Worm (Caenorhabditis elegans) whole organism, mixed stage, embryonic: ENCODE results near the gene tiar-1.
A peak's percentile ranks its signal among the peaks of the same experiment; 100 is the strongest.

Experiments
- M03D4.4 ChIP-seq: sonication (generic microtip); optimal IDR thresholded peaks from 2 replicates; lab custom pipeline; 2017; ENCODE audit warnings: mild to moderate bottlenecking, missing genetic modification characterization, missing compliant biosample characterization
- bed-3 ChIP-seq: fragments of 200-800 bp; sonication (Bioruptor generic); optimal IDR thresholded peaks from 3 replicates; lab custom pipeline; 2018; ENCODE audit warnings: mild to moderate bottlenecking, missing genetic modification characterization, moderate library complexity, missing compliant biosample characterization
- ceh-39 ChIP-seq: fragments of 150-350 bp; optimal IDR thresholded peaks from 2 replicates; lab custom pipeline; 2014; ENCODE audit warnings: missing biosample characterization, missing genetic modification characterization
- ceh-43 ChIP-seq: fragments of 200-800 bp; sonication (Bioruptor generic); optimal IDR thresholded peaks from 2 replicates; lab custom pipeline; 2018; ENCODE audit warnings: mild to moderate bottlenecking, missing genetic modification characterization, moderate library complexity, missing compliant biosample characterization
- ceh-83 ChIP-seq: fragments of 200-800 bp; sonication (Bioruptor generic); optimal IDR thresholded peaks from 2 replicates; lab custom pipeline; 2018; ENCODE audit warnings: mild to moderate bottlenecking, missing genetic modification characterization, missing compliant biosample characterization
- ces-1 ChIP-seq: fragments of 150-350 bp; optimal IDR thresholded peaks from 2 replicates; lab custom pipeline; 2014; ENCODE audit warnings: missing biosample characterization, missing genetic modification reagents, missing genetic modification characterization
- cnd-1 ChIP-seq: fragments of 200-800 bp; sonication (Bioruptor generic); optimal IDR thresholded peaks from 2 replicates; lab custom pipeline; 2018; ENCODE audit warnings: mild to moderate bottlenecking, missing genetic modification characterization, missing compliant biosample characterization
- drap-1 ChIP-seq: fragments of 200-800 bp; sonication (Bioruptor generic); optimal IDR thresholded peaks from 3 replicates; lab custom pipeline; 2018; ENCODE audit warnings: mild to moderate bottlenecking, missing genetic modification characterization, missing compliant biosample characterization
- elt-1 ChIP-seq: sonication (generic microtip); optimal IDR thresholded peaks from 2 replicates; lab custom pipeline; 2017; ENCODE audit warnings: missing genetic modification characterization, mild to moderate bottlenecking, missing compliant biosample characterization, antibody characterized with exemption, moderate library complexity, borderline replicate concordance; ENCODE audit not compliant: insufficient read depth
- flh-1 ChIP-seq: fragments of 200-800 bp; sonication (Bioruptor generic); optimal IDR thresholded peaks from 2 replicates; lab custom pipeline; 2018; ENCODE audit warnings: mild to moderate bottlenecking, missing genetic modification characterization, moderate library complexity, missing compliant biosample characterization
- ham-2 ChIP-seq: fragments of 200-800 bp; sonication (Bioruptor generic); optimal IDR thresholded peaks from 2 replicates; lab custom pipeline; 2018; ENCODE audit warnings: mild to moderate bottlenecking, missing genetic modification characterization, missing compliant biosample characterization
- hlh-1 ChIP-seq: fragments of 150-350 bp; optimal IDR thresholded peaks from 2 replicates; lab custom pipeline; 2014; ENCODE audit warnings: missing biosample characterization, missing genetic modification reagents, missing genetic modification characterization
- lsy-2 ChIP-seq: fragments of 150-350 bp; optimal IDR thresholded peaks from 2 replicates; lab custom pipeline; 2014; ENCODE audit warnings: missing biosample characterization, missing genetic modification characterization
- mab-5 ChIP-seq: fragments of 150-350 bp; optimal IDR thresholded peaks from 2 replicates; lab custom pipeline; 2014; ENCODE audit warnings: missing biosample characterization, missing genetic modification characterization
- mep-1 ChIP-seq: fragments of 150-350 bp; optimal IDR thresholded peaks from 2 replicates; lab custom pipeline; 2017; ENCODE audit warnings: missing biosample characterization, missing genetic modification reagents, missing genetic modification characterization, inconsistent platforms
- mls-2 ChIP-seq: sonication (generic microtip); optimal IDR thresholded peaks from 2 replicates; lab custom pipeline; 2016; ENCODE audit warnings: mild to moderate bottlenecking, missing genetic modification characterization, moderate library complexity, missing compliant biosample characterization
- nhr-12 ChIP-seq: fragments of 150-350 bp; optimal IDR thresholded peaks from 2 replicates; lab custom pipeline; 2014; ENCODE audit warnings: missing biosample characterization, missing genetic modification characterization
- nhr-2 ChIP-seq: fragments of 150-350 bp; optimal IDR thresholded peaks from 2 replicates; lab custom pipeline; 2014; ENCODE audit warnings: missing biosample characterization, missing genetic modification characterization
- nhr-237 ChIP-seq: fragments of 150-350 bp; optimal IDR thresholded peaks from 2 replicates; lab custom pipeline; 2014; ENCODE audit warnings: missing biosample characterization, missing genetic modification characterization
- nhr-28 ChIP-seq: fragments of 150-350 bp; optimal IDR thresholded peaks from 2 replicates; lab custom pipeline; 2014; ENCODE audit warnings: missing biosample characterization, missing genetic modification characterization
- nhr-76 ChIP-seq: sonication (generic microtip); optimal IDR thresholded peaks from 2 replicates; lab custom pipeline; 2017; ENCODE audit warnings: missing biosample characterization, missing genetic modification characterization
- pha-4 ChIP-seq: fragments of 150-350 bp; optimal IDR thresholded peaks from 2 replicates; lab custom pipeline; 2018; ENCODE audit warnings: missing biosample characterization, missing genetic modification reagents, missing genetic modification characterization
- sem-2 ChIP-seq: fragments of 200-800 bp; sonication (Bioruptor generic); optimal IDR thresholded peaks from 2 replicates; lab custom pipeline; 2018; ENCODE audit warnings: mild to moderate bottlenecking, missing genetic modification characterization, missing compliant biosample characterization
- snpc-4 ChIP-seq: fragments of 150-350 bp; optimal IDR thresholded peaks from 2 replicates; lab custom pipeline; 2014; ENCODE audit warnings: missing biosample characterization, missing genetic modification characterization
- sptf-1 ChIP-seq: sonication (generic microtip); optimal IDR thresholded peaks from 2 replicates; lab custom pipeline; 2017; ENCODE audit warnings: mild to moderate bottlenecking, missing genetic modification characterization, moderate library complexity, missing compliant biosample characterization
- unc-62 ChIP-seq: fragments of 150-350 bp; optimal IDR thresholded peaks from 2 replicates; lab custom pipeline; 2014; ENCODE audit warnings: missing biosample characterization, missing genetic modification reagents, missing genetic modification characterization
- zip-8 ChIP-seq: fragments of 150-350 bp; optimal IDR thresholded peaks from 2 replicates; lab custom pipeline; 2014; ENCODE audit warnings: missing biosample characterization, missing genetic modification characterization
- ztf-11 ChIP-seq: fragments of 150-350 bp; optimal IDR thresholded peaks from 2 replicates; lab custom pipeline; 2014; ENCODE audit warnings: missing biosample characterization, missing genetic modification characterization

Gene tiar-1

DNA sequence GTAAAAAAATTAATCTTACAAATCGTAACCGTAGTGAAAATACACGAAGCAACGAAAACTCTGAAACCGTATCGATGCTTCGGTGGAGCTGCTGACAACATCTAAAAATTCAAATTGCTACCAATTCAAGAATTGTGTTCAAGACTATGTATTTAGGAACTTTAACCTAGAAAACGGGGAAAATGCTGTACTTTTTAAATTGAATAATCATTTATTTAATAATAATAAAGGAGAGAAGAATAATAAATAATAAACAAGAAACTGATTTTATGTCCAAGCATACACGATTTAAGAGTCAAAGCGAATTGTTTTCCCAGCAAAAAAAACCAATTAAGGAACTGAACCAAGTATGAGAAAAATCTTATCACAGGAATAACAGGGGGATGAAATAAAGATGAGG, 45.0 kb downstream of the tiar-1 start, which contains the start of gene C25H3.17:
Gene C25H3.17 (minus strand): TSS at position 101 of the 400 bp plus-strand sequence.
- TF ChIP-seq ceh-39 (tag; lab: Kevin White, UChicago) (no peak), zip-8 (tag; lab: Kevin White, UChicago) (no peak), elt-1 (tag; lab: Kevin White, UChicago) (no peak), nhr-12 (no peak), nhr-2 (no peak), hlh-1 (tag; lab: Kevin White, UChicago) (no peak), nhr-28 (tag; lab: Kevin White, UChicago) (no peak), nhr-76 (no peak), snpc-4 (tag; lab: Kevin White, UChicago) (no peak), unc-62 (GFP tag; lab: Kevin White, UChicago) (no peak), mls-2 (no peak), cnd-1 (tag; lab: Kevin White, UChicago) (no peak), ztf-11 (tag; lab: Kevin White, UChicago) (no peak), lsy-2 (tag; lab: Kevin White, UChicago) (no peak), ces-1 (no peak), ham-2 (GFP tag; lab: Kevin White, UChicago) (no peak)

DNA sequence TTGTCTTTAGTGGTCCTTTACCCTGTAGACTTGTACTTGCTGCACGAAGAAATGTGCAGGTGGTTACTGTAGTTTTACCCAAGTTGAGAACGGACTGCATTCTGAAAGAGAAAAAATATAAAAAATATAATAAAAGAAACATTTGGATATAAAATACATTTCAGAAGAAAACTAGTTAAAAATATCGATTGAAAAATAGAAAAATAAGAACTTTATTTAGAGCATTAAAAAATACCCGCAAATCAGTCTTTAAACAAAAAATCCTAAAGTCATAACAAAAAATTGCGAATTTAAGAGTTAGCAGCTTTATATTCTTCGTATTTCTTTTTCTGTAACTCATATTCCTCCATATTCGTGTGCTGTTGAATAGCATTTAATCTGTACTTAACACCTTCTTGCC, 45.8 kb downstream of the tiar-1 start, which contains the start of gene C25H3.7:
Gene C25H3.7 (minus strand): TSS at position 101 of the 400 bp plus-strand sequence.
- TF ChIP-seq ztf-11 (tag; lab: Kevin White, UChicago): no peak
- no peak for TF ChIP-seq ceh-83 (GFP tag; lab: Kevin White, UChicago)
- TF ChIP-seq M03D4.4 (tag; lab: Kevin White, UChicago): no peak
- TF ChIP-seq lsy-2 (tag; lab: Kevin White, UChicago): no peak
- TF ChIP-seq drap-1: no peak
- TF ChIP-seq, all 35 proteins: peak for 0

DNA sequence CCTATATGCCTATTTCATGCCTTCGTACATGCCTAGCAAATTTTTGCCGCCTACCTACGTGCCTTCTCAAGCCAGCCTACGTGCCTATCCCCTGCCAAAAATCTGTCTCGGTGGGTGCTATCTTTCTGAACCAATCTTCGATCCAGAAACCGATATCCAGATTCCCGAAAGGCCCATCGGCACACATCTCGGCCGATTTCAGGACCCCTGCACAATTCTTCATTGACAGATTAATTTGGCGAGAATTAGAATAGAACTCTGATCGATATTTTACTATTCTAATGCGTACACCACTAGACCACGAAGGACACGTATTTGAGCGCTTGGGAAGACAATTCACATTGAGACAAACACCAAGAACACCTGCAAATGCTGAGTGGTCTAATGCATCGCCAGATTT, 47.1 kb downstream of the tiar-1 start:
- peak; percentile 52 for TF ChIP-seq elt-1 (tag; lab: Kevin White, UChicago)
- no peak for TF ChIP-seq mab-5 (tag; lab: Kevin White, UChicago)
- TF ChIP-seq sem-2 (GFP tag; lab: Kevin White, UChicago): peak; percentile 50
- TF ChIP-seq mep-1 (tag; lab: Kevin White, UChicago): no peak
- peak; percentile 55 for TF ChIP-seq drap-1
- TF ChIP-seq ceh-39 (tag; lab: Kevin White, UChicago): peak; percentile 70
- no peak for TF ChIP-seq ham-2 (GFP tag; lab: Kevin White, UChicago)
- TF ChIP-seq, all 35 proteins: peak for 4

DNA sequence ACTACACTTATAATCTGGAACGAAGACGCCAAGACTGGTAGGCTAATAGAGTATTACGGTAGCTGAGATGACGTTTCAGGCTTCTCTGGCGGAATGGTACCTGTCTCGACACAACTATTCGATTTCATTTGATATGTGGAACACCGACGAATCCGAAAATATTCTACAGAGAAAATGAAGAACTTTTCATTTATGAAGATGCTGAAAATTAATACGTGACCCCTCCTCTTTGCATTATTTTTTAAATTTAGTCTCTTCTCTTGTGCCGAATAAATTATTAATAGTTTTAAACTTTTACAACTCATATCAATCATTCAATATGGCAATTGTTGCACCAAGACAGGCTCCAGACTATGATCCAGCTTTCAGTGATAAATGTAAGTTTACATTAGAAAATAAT, 48.6 kb downstream of the tiar-1 start, which contains the start of gene C25H3.16:
Gene C25H3.16 (plus strand): TSS at position 301 of the 400 bp plus-strand sequence.
- no peak for TF ChIP-seq zip-8 (tag; lab: Kevin White, UChicago)
- TF ChIP-seq ham-2 (GFP tag; lab: Kevin White, UChicago): no peak
- no peak for TF ChIP-seq nhr-28 (tag; lab: Kevin White, UChicago)
- no peak for TF ChIP-seq ces-1
- TF ChIP-seq hlh-1 (tag; lab: Kevin White, UChicago): no peak
- TF ChIP-seq ceh-39 (tag; lab: Kevin White, UChicago): no peak
- TF ChIP-seq nhr-12: no peak
- TF ChIP-seq mep-1 (tag; lab: Kevin White, UChicago): no peak
- TF ChIP-seq unc-62 (GFP tag; lab: Kevin White, UChicago): no peak

DNA sequence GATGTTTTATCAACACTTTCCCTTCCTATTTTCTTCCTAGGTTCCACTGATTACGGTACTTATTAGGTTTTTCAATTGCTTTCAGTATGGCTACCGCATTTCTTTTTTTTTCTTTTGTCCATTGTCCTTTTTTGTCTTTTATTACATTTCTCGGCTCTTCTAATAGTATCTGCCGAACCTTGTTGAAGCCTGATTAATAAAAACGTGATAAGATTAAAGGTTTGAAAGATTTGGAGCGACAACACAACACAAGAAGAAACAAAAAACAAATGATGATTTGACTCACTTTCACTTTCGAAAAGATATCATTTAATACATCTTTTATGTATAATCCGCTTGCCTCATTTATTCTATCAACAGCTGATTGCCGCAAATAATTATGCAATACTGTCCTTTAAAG, 49.6 kb downstream of the tiar-1 start, which contains the start of gene C25H3.15:
Gene C25H3.15 (plus strand): TSS at position 301 of the 400 bp plus-strand sequence.
- TF ChIP-seq nhr-2 (no peak), ceh-39 (tag; lab: Kevin White, UChicago) (no peak), mls-2 (no peak), nhr-28 (tag; lab: Kevin White, UChicago) (no peak), drap-1 (no peak), pha-4 (tag; lab: Kevin White, UChicago) (no peak), nhr-237 (no peak)

DNA sequence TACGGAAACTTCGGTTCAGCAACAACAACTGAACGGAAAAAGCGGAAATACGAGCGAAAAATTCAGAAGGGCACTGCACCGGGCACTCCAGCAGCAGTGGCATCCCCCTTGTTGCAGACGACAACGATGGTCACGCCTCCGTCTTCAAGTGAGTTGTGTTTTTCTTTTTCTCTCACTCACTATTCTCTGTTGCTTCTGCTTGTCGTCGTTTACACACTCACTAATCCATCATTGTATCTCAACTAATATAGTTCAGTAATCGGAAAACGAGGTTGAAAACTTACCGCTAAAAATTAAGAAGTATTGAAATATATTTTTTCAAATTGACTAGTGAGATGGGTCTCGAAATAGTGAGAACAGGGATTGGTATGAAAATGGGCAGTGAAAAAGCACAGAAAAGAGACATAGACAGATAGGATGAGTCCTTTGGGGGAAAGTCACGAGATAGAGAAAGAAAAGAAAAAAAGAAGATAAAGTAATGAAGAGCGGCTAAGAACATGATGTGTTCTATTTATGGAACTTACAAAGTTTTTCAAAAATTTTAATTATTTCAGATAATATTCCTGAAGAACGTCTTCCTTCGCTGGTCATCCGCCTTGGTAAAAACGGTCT, 51.3 kb downstream of the tiar-1 start:
- TF ChIP-seq bed-3 (GFP tag; lab: Kevin White, UChicago): no peak
- TF ChIP-seq elt-1 (tag; lab: Kevin White, UChicago): no peak
- TF ChIP-seq mab-5 (tag; lab: Kevin White, UChicago): no peak
- TF ChIP-seq ceh-43 (GFP tag; lab: Kevin White, UChicago): no peak
- TF ChIP-seq M03D4.4 (tag; lab: Kevin White, UChicago): no peak
- no peak for TF ChIP-seq flh-1 (GFP tag; lab: Kevin White, UChicago)
- TF ChIP-seq sem-2 (GFP tag; lab: Kevin White, UChicago): no peak
- TF ChIP-seq hlh-1 (tag; lab: Kevin White, UChicago): no peak
- TF ChIP-seq sptf-1 (tag; lab: Kevin White, UChicago): no peak
- TF ChIP-seq, all 35 proteins: peak for 0
